Fruit fly (Drosophila melanogaster) whole organism, adult: ENCODE data around the gene CG7156.

Experiments used
- Hr96 ChIP-seq: fragments of 200-800 bp; sonication (Bioruptor generic); optimal IDR thresholded peaks from 2 replicates; lab custom pipeline; 2016; ENCODE audit warnings: missing biosample characterization, missing genetic modification characterization
- cic ChIP-seq: fragments of 200-800 bp; sonication (Bioruptor generic); optimal IDR thresholded peaks from 2 replicates; lab custom pipeline; 2017; ENCODE audit warnings: missing biosample characterization, mild to moderate bottlenecking, missing genetic modification characterization, moderate library complexity

dm6 chr3R:18215900-18216299 lies 26.1 kb downstream of the CG7156 start, which contains the start of gene CG14314:
- TF ChIP-seq Hr96 (GFP tag; lab: Kevin White, UChicago) (no peak), cic (GFP tag; lab: Kevin White, UChicago) (no peak)
